Worm (Caenorhabditis elegans): Measurements from ENCODE around the gene rpl-42.
"Not testable (repeated sequence)": the region's sequence is repeated elsewhere in the genome, so short reads cannot be mapped to it uniquely, and the experiment has no call there.

rpl-42 gene

DNA sequence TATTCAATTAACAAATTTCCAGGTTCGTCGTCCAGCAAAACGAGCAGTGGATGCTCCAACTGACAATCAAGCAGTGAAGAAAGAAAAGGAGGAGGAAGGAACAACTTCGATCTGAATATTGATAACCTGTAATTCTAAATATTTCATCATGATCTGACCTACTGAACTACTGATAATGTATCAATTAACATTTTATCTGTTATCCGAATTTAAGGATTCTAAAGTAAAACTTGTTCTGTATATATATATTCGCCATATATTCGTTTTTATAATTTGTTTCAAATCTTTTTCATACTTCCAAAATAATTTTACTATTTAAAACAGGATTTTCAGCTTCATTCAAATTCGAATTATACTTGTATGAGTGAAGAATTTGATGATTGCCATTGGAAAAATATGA, 15.3 kb downstream of the rpl-42 start, which contains the start of gene apc-17:
apc-17 (plus strand) TSS at position 301 of the 400 bp plus-strand sequence.
- TF ChIP-seq elt-2 (tag; optimal IDR thresholded peaks at IDR 0.05) (no peak), fkh-2 (tag; optimal IDR thresholded peaks at IDR 0.05) (no peak), zag-1 (tag; optimal IDR thresholded peaks at IDR 0.05) (no peak), snpc-4 (tag; optimal IDR thresholded peaks at IDR 0.05) (no peak), egl-5 (tag; optimal IDR thresholded peaks at IDR 0.05) (no peak), egl-27 (tag; optimal IDR thresholded peaks at IDR 0.05) (no peak)

DNA sequence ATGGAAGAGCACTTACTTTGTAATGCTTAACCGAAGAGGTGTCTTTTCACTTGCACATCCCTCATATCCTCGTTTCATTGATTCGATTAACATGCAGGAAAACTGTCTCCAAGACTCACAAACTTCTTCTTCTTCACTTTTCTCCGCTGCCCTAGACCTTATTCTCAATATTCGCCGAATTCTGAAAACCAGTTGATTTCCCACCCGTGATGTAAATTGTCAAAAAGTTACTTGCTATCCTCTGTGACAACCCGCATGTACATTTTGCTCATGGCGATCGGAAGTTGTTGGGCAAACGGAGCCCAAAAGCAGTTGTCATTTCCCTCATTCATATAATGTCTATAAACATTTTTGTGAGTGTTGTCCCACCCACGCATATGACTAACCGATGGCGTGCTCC, 17.9 kb downstream of the rpl-42 start:
- TF ChIP-seq mdl-1 (tag; optimal IDR thresholded peaks at IDR 0.05), result no peak
- no peak for TF ChIP-seq pha-4 (tag; optimal IDR thresholded peaks at IDR 0.05)
- no peak for TF ChIP-seq lsy-12 (tag; optimal IDR thresholded peaks at IDR 0.05)
- no peak for TF ChIP-seq unc-39 (tag; optimal IDR thresholded peaks at IDR 0.05)
- TF ChIP-seq R02D3.7 (tag; optimal IDR thresholded peaks at IDR 0.05), result no peak
- TF ChIP-seq fkh-10 (GFP tag; optimal IDR thresholded peaks at IDR 0.05), result no peak
- TF ChIP-seq ceh-82 (tag; optimal IDR thresholded peaks at IDR 0.05), result no peak
- TF ChIP-seq egl-27 (tag; optimal IDR thresholded peaks at IDR 0.05), result no peak
- TF ChIP-seq elt-2 (tag; optimal IDR thresholded peaks at IDR 0.05), result no peak
- TF ChIP-seq lin-15B (tag; optimal IDR thresholded peaks at IDR 0.05), result no peak
- no peak for TF ChIP-seq elt-3 (tag; optimal IDR thresholded peaks at IDR 0.05)
- no peak for TF ChIP-seq nhr-11 (tag; optimal IDR thresholded peaks at IDR 0.05)
- no peak for TF ChIP-seq nhr-76 (tag; optimal IDR thresholded peaks at IDR 0.05)
- no peak for TF ChIP-seq skn-1 (tag; optimal IDR thresholded peaks at IDR 0.05)
- TF ChIP-seq ztf-11 (tag; optimal IDR thresholded peaks at IDR 0.05), result no peak
- TF ChIP-seq pqm-1 (tag; optimal IDR thresholded peaks at IDR 0.05), result no peak
- no peak for TF ChIP-seq mml-1 (tag; optimal IDR thresholded peaks at IDR 0.05)
- no peak for TF ChIP-seq nhr-67 (tag; optimal IDR thresholded peaks at IDR 0.05)

DNA sequence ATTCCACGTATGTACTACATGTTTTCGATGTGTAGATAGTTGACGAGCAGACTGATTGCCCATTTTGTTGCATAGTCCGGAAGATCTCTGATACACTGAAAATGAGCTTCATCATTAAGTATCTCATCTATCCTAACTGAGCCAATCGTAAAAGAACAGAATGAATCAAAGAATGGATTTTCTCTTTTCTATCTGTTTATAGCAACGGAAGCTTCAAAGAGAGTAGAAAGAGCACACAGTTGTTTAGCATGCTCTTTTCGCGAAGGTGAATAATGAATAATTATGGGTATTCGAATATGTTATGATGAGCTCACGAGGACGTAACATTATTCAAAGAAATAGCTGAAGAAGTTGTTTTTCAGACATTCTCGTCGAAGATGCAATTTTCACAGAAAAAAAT, 18.6 kb downstream of the rpl-42 start, which contains the start of gene glb-4:
glb-4 (minus strand) TSS at position 101 of the 400 bp plus-strand sequence.
- TF ChIP-seq R02D3.7 (tag; optimal IDR thresholded peaks at IDR 0.05) (no peak), daf-12 (tag; optimal IDR thresholded peaks at IDR 0.05) (no peak), nhr-76 (tag; optimal IDR thresholded peaks at IDR 0.05) (no peak), nhr-77 (tag; optimal IDR thresholded peaks at IDR 0.05) (no peak), ZK546.5 (tag; optimal IDR thresholded peaks at IDR 0.05) (no peak), nhr-12 (tag; optimal IDR thresholded peaks at IDR 0.05) (no peak), nhr-43 (tag; optimal IDR thresholded peaks at IDR 0.05; ENCODE audit: poor library complexity, severe bottlenecking) (no peak), elt-2 (tag; optimal IDR thresholded peaks at IDR 0.05) (no peak), ztf-4 (tag; optimal IDR thresholded peaks at IDR 0.05) (no peak), mml-1 (tag; optimal IDR thresholded peaks at IDR 0.05) (no peak), elt-3 (tag; optimal IDR thresholded peaks at IDR 0.05) (no peak), pqm-1 (tag; optimal IDR thresholded peaks at IDR 0.05) (no peak)

DNA sequence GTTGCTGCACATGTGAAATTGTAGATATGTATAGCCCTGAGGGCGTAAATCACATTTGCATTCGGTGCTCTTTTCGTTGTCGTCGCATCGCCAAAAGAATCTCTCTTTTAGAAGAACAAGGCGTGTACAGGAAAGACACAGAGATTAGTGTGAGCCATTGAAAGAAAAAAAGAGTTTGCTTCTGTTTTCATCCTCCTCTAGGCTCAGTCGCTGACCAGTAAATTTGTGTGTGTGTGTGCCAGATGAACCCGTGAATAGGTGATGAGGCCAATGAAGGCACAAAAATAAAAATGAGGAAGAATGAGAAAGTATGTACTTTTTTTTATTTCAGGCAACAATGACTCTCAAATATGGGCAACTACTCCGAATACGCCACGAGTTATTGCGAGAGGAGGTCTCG, 19.9 kb downstream of the rpl-42 start, which contains the start of gene mat-2:
mat-2 (plus strand) TSS at position 301 of the 400 bp plus-strand sequence.
- TF ChIP-seq unc-39 (tag; optimal IDR thresholded peaks at IDR 0.05) (no peak), mdl-1 (tag; optimal IDR thresholded peaks at IDR 0.05) (no peak), mml-1 (tag; optimal IDR thresholded peaks at IDR 0.05) (no peak), ceh-9 (tag; optimal IDR thresholded peaks at IDR 0.05) (no peak), nhr-237 (tag; optimal IDR thresholded peaks at IDR 0.05) (no peak), lin-15B (tag; optimal IDR thresholded peaks at IDR 0.05) (no peak), ZK546.5 (tag; optimal IDR thresholded peaks at IDR 0.05) (no peak), nfya-1 (tag; optimal IDR thresholded peaks at IDR 0.05; ENCODE audit: insufficient read depth) (no peak), pqm-1 (tag; optimal IDR thresholded peaks at IDR 0.05) (no peak), zag-1 (tag; optimal IDR thresholded peaks at IDR 0.05) (no peak), ceh-82 (tag; optimal IDR thresholded peaks at IDR 0.05) (no peak), elt-1 (tag; optimal IDR thresholded peaks at IDR 0.05) (no peak), nhr-12 (tag; optimal IDR thresholded peaks at IDR 0.05) (no peak), jun-1 (tag; optimal IDR thresholded peaks at IDR 0.05) (no peak)

DNA sequence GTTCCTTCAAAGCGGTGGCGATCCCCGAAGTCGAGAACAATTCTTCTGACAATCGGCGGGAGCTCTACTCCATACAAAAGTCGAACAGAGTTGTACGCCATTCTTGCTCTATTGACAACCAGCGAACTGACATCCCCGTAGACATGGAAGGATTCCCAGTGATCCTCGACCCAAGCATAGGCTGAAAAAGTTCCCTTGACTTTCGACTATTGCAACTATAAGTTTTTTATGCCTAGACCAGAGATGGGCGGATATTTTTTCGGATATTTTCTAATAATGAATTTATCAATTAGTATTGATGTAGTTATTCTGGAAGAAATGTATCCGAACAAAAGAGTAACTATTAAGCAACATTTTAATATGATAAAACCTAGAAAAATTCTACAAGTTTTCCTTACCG, 29.3 kb downstream of the rpl-42 start, which contains the start of gene W10C6.2:
W10C6.2 (minus strand) TSS at position 101 of the 400 bp plus-strand sequence.
- TF ChIP-seq ama-1 (optimal IDR thresholded peaks at IDR 0.05); egl-5 (tag; optimal IDR thresholded peaks at IDR 0.05); snpc-4 (tag; optimal IDR thresholded peaks at IDR 0.05): not testable (repeated sequence)

All from whole organism, L3 larva.